Fruit fly (Drosophila melanogaster) whole organism, embryonic: ENCODE results near the gene CG31778.

Experiments used
- Atf6 ChIP-seq: fragments of 200-800 bp; sonication (Bioruptor generic); IDR thresholded peaks from 2 replicates; pipeline ENCODE4 v1.3.6; 2022; ENCODE audit warnings: missing biosample characterization, missing genetic modification characterization
- BEAF-32 ChIP-seq: fragments of 200-800 bp; sonication (Bioruptor generic); optimal IDR thresholded peaks from 3 replicates; lab custom pipeline; 2017; ENCODE audit warnings: missing biosample characterization, missing genetic modification characterization, mild to moderate bottlenecking, moderate library complexity, missing genetic modification reagents
- CG10462 ChIP-seq: fragments of 200-800 bp; sonication (Bioruptor generic); optimal IDR thresholded peaks from 2 replicates; lab custom pipeline; 2016; ENCODE audit warnings: missing biosample characterization, missing genetic modification characterization
- CG10959 ChIP-seq: fragments of 200-800 bp; sonication (Bioruptor generic); IDR thresholded peaks from 2 replicates; pipeline ENCODE4 v1.3.6; 2022; ENCODE audit warnings: missing biosample characterization, missing genetic modification characterization
- CG11085 ChIP-seq: fragments of 200-800 bp; sonication (Bioruptor generic); IDR thresholded peaks from 2 replicates; pipeline ENCODE4 v1.3.6; 2022; ENCODE audit warnings: missing biosample characterization, missing genetic modification characterization
- CG12155 ChIP-seq: fragments of 200-800 bp; sonication (Bioruptor generic); optimal IDR thresholded peaks from 3 replicates; lab custom pipeline; 2016; ENCODE audit warnings: missing biosample characterization, missing genetic modification characterization
- CG12942 ChIP-seq: fragments of 200-800 bp; sonication (Bioruptor generic); optimal IDR thresholded peaks from 3 replicates; lab custom pipeline; 2016; ENCODE audit warnings: missing biosample characterization, missing genetic modification characterization
- CG13424 ChIP-seq: fragments of 200-800 bp; sonication (Bioruptor generic); optimal IDR thresholded peaks from 2 replicates; lab custom pipeline; 2019; ENCODE audit warnings: missing biosample characterization, mild to moderate bottlenecking, missing genetic modification characterization, moderate library complexity
- CG14014 ChIP-seq: fragments of 200-800 bp; sonication (Bioruptor generic); IDR thresholded peaks from 2 replicates; pipeline ENCODE4 v1.3.6; 2022; ENCODE audit warnings: missing biosample characterization, missing genetic modification characterization
- CG15269 ChIP-seq: fragments of 200-800 bp; sonication (Bioruptor generic); optimal IDR thresholded peaks from 2 replicates; lab custom pipeline; 2018; ENCODE audit warnings: missing biosample characterization, mild to moderate bottlenecking, missing genetic modification characterization, moderate library complexity
- CG15696 ChIP-seq: fragments of 200-800 bp; sonication (Bioruptor generic); optimal IDR thresholded peaks from 2 replicates; lab custom pipeline; 2019; ENCODE audit warnings: missing biosample characterization, mild to moderate bottlenecking, missing genetic modification characterization, moderate library complexity
- CG2678 ChIP-seq: fragments of 200-800 bp; sonication (Bioruptor generic); optimal IDR thresholded peaks from 3 replicates; lab custom pipeline; 2019; ENCODE audit warnings: missing biosample characterization, mild to moderate bottlenecking, missing genetic modification characterization, moderate library complexity
- CG30403 ChIP-seq: fragments of 200-800 bp; sonication (Bioruptor generic); optimal IDR thresholded peaks from 3 replicates; lab custom pipeline; 2016; ENCODE audit warnings: missing biosample characterization, missing genetic modification characterization
- CG31441 ChIP-seq: fragments of 200-800 bp; sonication (Bioruptor generic); IDR thresholded peaks from 2 replicates; pipeline ENCODE4 v1.3.6; 2022; ENCODE audit warnings: missing biosample characterization, missing genetic modification characterization
- CG34376 ChIP-seq: fragments of 200-800 bp; sonication (Bioruptor generic); optimal IDR thresholded peaks from 2 replicates; lab custom pipeline; 2018; ENCODE audit warnings: missing biosample characterization, mild to moderate bottlenecking, missing genetic modification characterization
- CG6175 ChIP-seq: fragments of 200-800 bp; sonication (Bioruptor generic); IDR thresholded peaks from 3 replicates; pipeline ENCODE4 v1.3.6; 2022; ENCODE audit warnings: missing biosample characterization, missing genetic modification characterization
- CG6854 ChIP-seq: fragments of 200-800 bp; sonication (Bioruptor generic); optimal IDR thresholded peaks from 3 replicates; lab custom pipeline; 2017; ENCODE audit warnings: missing biosample characterization, mild to moderate bottlenecking, missing genetic modification characterization
- CG7839 ChIP-seq: fragments of 200-800 bp; sonication (Bioruptor generic); optimal IDR thresholded peaks from 3 replicates; lab custom pipeline; 2018; ENCODE audit warnings: missing biosample characterization, mild to moderate bottlenecking, missing genetic modification characterization, moderate library complexity
- CG8089 ChIP-seq: fragments of 200-800 bp; sonication (Bioruptor generic); optimal IDR thresholded peaks from 3 replicates; lab custom pipeline; 2016; ENCODE audit warnings: missing biosample characterization, missing genetic modification characterization
- CG8359 ChIP-seq: fragments of 200-800 bp; sonication (Bioruptor generic); optimal IDR thresholded peaks from 2 replicates; lab custom pipeline; 2017; ENCODE audit warnings: missing biosample characterization, mild to moderate bottlenecking, missing genetic modification characterization, borderline replicate concordance
- CHES-1-like ChIP-seq: fragments of 200-800 bp; sonication (Bioruptor generic); optimal IDR thresholded peaks from 2 replicates; lab custom pipeline; 2016; ENCODE audit warnings: missing biosample characterization, missing genetic modification characterization
- Dad ChIP-seq: fragments of 200-800 bp; sonication (Bioruptor generic); optimal IDR thresholded peaks from 3 replicates; lab custom pipeline; 2016; ENCODE audit warnings: missing biosample characterization, missing genetic modification characterization
- Dp ChIP-seq: fragments of 200-800 bp; sonication (Bioruptor generic); optimal IDR thresholded peaks from 2 replicates; lab custom pipeline; 2018; ENCODE audit warnings: missing biosample characterization, mild to moderate bottlenecking, missing genetic modification characterization, moderate library complexity
- Fer2 ChIP-seq: fragments of 200-800 bp; sonication (Bioruptor generic); optimal IDR thresholded peaks from 2 replicates; lab custom pipeline; 2018; ENCODE audit warnings: missing biosample characterization, mild to moderate bottlenecking, missing genetic modification characterization, moderate library complexity
- Fer3 ChIP-seq: fragments of 200-800 bp; sonication (Bioruptor generic); optimal IDR thresholded peaks from 2 replicates; lab custom pipeline; 2018; ENCODE audit warnings: missing biosample characterization, mild to moderate bottlenecking, missing genetic modification characterization, moderate library complexity
- H15 ChIP-seq: fragments of 200-800 bp; sonication (Bioruptor generic); IDR thresholded peaks from 3 replicates; pipeline ENCODE4 v1.3.6; 2022; ENCODE audit warnings: missing biosample characterization, missing genetic modification characterization
- HHEX ChIP-seq: fragments of 200-800 bp; sonication (Bioruptor generic); optimal IDR thresholded peaks from 3 replicates; lab custom pipeline; 2017; ENCODE audit warnings: missing biosample characterization, mild to moderate bottlenecking, missing genetic modification characterization, missing genetic modification reagents
- Hr78 ChIP-seq, 2 experiments: fragments of 200-800 bp in 1 of 2; fragments of >200 bp in 1 of 2; sonication (Bioruptor generic) in 1 of 2; optimal IDR thresholded peaks; 2 replicates each; lab custom pipeline; 2017 to 2019; ENCODE audit warnings: missing biosample characterization in 2 of 2, missing genetic modification characterization in 2 of 2, mild to moderate bottlenecking in 1 of 2, moderate library complexity in 1 of 2
- Lim3 ChIP-seq: fragments of 200-800 bp; sonication (Bioruptor generic); IDR thresholded peaks from 2 replicates; pipeline ENCODE4 v1.3.6; 2022; ENCODE audit warnings: missing biosample characterization, missing genetic modification characterization
- Meics ChIP-seq: fragments of 200-800 bp; sonication (Bioruptor generic); optimal IDR thresholded peaks from 2 replicates; lab custom pipeline; 2017; ENCODE audit warnings: missing biosample characterization, mild to moderate bottlenecking, missing genetic modification characterization
- NK7.1 ChIP-seq: fragments of 200-800 bp; sonication (Bioruptor generic); optimal IDR thresholded peaks from 3 replicates; lab custom pipeline; 2016; ENCODE audit warnings: missing biosample characterization, missing genetic modification characterization
- Oli ChIP-seq: fragments of 200-800 bp; sonication (Bioruptor generic); optimal IDR thresholded peaks from 2 replicates; lab custom pipeline; 2018; ENCODE audit warnings: missing biosample characterization, mild to moderate bottlenecking, missing genetic modification characterization, moderate library complexity
- Sox102F ChIP-seq: fragments of 200-800 bp; sonication (Bioruptor generic); optimal IDR thresholded peaks from 2 replicates; lab custom pipeline; 2018; ENCODE audit warnings: missing biosample characterization, mild to moderate bottlenecking, missing genetic modification characterization, moderate library complexity
- Usf ChIP-seq: fragments of 200-800 bp; sonication (Bioruptor generic); optimal IDR thresholded peaks from 2 replicates; lab custom pipeline; 2017; ENCODE audit warnings: missing genotype, missing biosample characterization, missing genetic modification characterization
- Xbp1 ChIP-seq: fragments of 200-800 bp; sonication (Bioruptor generic); optimal IDR thresholded peaks from 3 replicates; lab custom pipeline; 2016; ENCODE audit warnings: missing biosample characterization, mild to moderate bottlenecking, missing genetic modification characterization
- abd-A ChIP-seq: fragments of 200-800 bp; sonication (Bioruptor generic); optimal IDR thresholded peaks from 3 replicates; lab custom pipeline; 2019; ENCODE audit warnings: missing biosample characterization, mild to moderate bottlenecking, missing genetic modification characterization, moderate library complexity
- btn ChIP-seq: fragments of 200-800 bp; sonication (Bioruptor generic); optimal IDR thresholded peaks from 2 replicates; lab custom pipeline; 2016; ENCODE audit warnings: missing biosample characterization, missing genetic modification characterization
- cg ChIP-seq: fragments of 200-800 bp; sonication (Bioruptor generic); optimal IDR thresholded peaks from 3 replicates; lab custom pipeline; 2019; ENCODE audit warnings: missing biosample characterization, mild to moderate bottlenecking, missing genetic modification characterization, moderate library complexity
- cwo ChIP-seq: fragments of 200-800 bp; sonication (Bioruptor generic); optimal IDR thresholded peaks from 3 replicates; lab custom pipeline; 2017; ENCODE audit warnings: missing biosample characterization, missing genetic modification characterization, mild to moderate bottlenecking, moderate library complexity, missing genetic modification reagents
- dmrt99B ChIP-seq: fragments of 200-800 bp; sonication (Bioruptor generic); optimal IDR thresholded peaks from 2 replicates; lab custom pipeline; 2018; ENCODE audit warnings: missing biosample characterization, mild to moderate bottlenecking, missing genetic modification characterization, moderate library complexity
- dysf ChIP-seq: fragments of 200-800 bp; sonication (Bioruptor generic); IDR thresholded peaks from 3 replicates; pipeline ENCODE4 v1.3.6; 2022; ENCODE audit warnings: missing biosample characterization, missing genetic modification characterization
- gce ChIP-seq: fragments of 200-800 bp; sonication (Bioruptor generic); IDR thresholded peaks from 3 replicates; pipeline ENCODE4 v1.3.6; 2022; ENCODE audit warnings: missing biosample characterization, missing genetic modification characterization
- hkb ChIP-seq, 2 experiments: fragments of 200-800 bp in 1 of 2; fragments of >200 bp in 1 of 2; sonication (Bioruptor generic) in 1 of 2; IDR thresholded peaks in 1 of 2; optimal IDR thresholded peaks in 1 of 2; 2 replicates each; pipeline versions ENCODE4 v1.3.6 to Lab custom; 2017 to 2022; ENCODE audit warnings: missing biosample characterization in 1 of 2, missing genetic modification characterization in 1 of 2
- ken ChIP-seq: fragments of 200-800 bp; sonication (Bioruptor generic); IDR thresholded peaks from 3 replicates; pipeline ENCODE4 v1.3.6; 2022; ENCODE audit warnings: missing biosample characterization, missing genetic modification characterization
- knrl ChIP-seq: fragments of 200-800 bp; sonication (Bioruptor generic); IDR thresholded peaks from 3 replicates; pipeline ENCODE4 v1.3.6; 2022; ENCODE audit warnings: missing biosample characterization, missing genetic modification characterization; ENCODE audit not compliant: partially characterized antibody
- lab ChIP-seq: fragments of 200-800 bp; sonication (Bioruptor generic); optimal IDR thresholded peaks from 3 replicates; lab custom pipeline; 2017; ENCODE audit warnings: missing biosample characterization, missing genetic modification characterization, mild to moderate bottlenecking, moderate library complexity, missing genetic modification reagents
- maf-S ChIP-seq: fragments of 200-800 bp; sonication (Bioruptor generic); optimal IDR thresholded peaks from 2 replicates; lab custom pipeline; 2016; ENCODE audit warnings: missing biosample characterization, missing genetic modification characterization
- sc ChIP-seq, 3 experiments: fragments of >200 bp in 2 of 3; fragments of 200-800 bp in 1 of 3; sonication (Bioruptor generic) in 1 of 3; optimal IDR thresholded peaks; 2 replicates in 2 of 3; 3 replicates in 1 of 3; lab custom pipeline; 2017; ENCODE audit warnings: mild to moderate bottlenecking in 1 of 3, missing biosample characterization in 1 of 3, missing genetic modification characterization in 1 of 3, missing genetic modification reagents in 1 of 3
- slou ChIP-seq: fragments of 200-800 bp; sonication (Bioruptor generic); optimal IDR thresholded peaks from 3 replicates; lab custom pipeline; 2016; ENCODE audit warnings: missing biosample characterization, missing genetic modification characterization

CG31778 gene

DNA sequence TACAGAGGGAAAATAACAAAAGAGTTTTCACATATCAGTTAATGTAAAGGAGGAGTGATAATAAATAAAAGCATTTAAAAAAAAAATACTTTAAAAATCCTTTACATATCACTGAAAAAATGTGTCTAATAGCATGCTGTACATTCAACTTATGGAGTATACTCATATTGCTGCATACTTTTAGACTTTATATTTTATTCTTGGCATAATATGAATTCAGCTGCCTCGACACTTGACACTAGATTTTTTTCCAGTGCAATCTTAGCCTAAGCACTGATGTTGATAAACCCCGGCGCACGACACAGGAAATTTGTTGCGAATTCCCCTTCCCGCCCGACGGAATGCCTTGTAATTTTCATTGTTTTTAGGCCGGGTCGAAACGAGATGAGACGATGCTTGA lies 35.2 kb upstream of the CG31778 start (continued):
- TF ChIP-seq btn (GFP tag; lab: Kevin White, UChicago) (no peak), Sox102F (GFP tag; lab: Kevin White, UChicago) (peak; percentile 29), Hr78 (GFP tag; optimal IDR thresholded peaks at IDR 0.05; lab: Kevin White, UChicago) (no peak), CG11085 (GFP tag; lab: Robert Waterston, UW) (no peak), CG8359 (GFP tag; lab: Kevin White, UChicago) (no peak), CG31441 (GFP tag; lab: Robert Waterston, UW) (no peak; the same call in 1 of the 2 replicates), Fer2 (tag; lab: Kevin White, UChicago) (no peak), cg (GFP tag; lab: Kevin White, UChicago) (no peak), Xbp1 (GFP tag; lab: Kevin White, UChicago) (peak; percentile 17), NK7.1 (GFP tag; lab: Kevin White, UChicago) (no peak), hkb (optimal IDR thresholded peaks at IDR 0.05; lab: Kevin White, UChicago) (no peak), hkb (GFP tag; IDR thresholded peaks at IDR 0.05; lab: Robert Waterston, UW) (no peak), CG7839 (tag; lab: Kevin White, UChicago) (peak; percentile 46), Meics (GFP tag; lab: Kevin White, UChicago) (peak; percentile 37), CG2678 (tag; lab: Kevin White, UChicago) (peak; percentile 62), CG14014 (GFP tag; lab: Robert Waterston, UW) (no peak), CHES-1-like (GFP tag; lab: Kevin White, UChicago) (no peak), BEAF-32 (GFP tag; lab: Kevin White, UChicago) (no peak), dysf (GFP tag; lab: Robert Waterston, UW) (no peak), CG13424 (tag; lab: Kevin White, UChicago) (peak; percentile 19), Lim3 (GFP tag; lab: Robert Waterston, UW) (no peak), dmrt99B (tag; lab: Kevin White, UChicago) (peak; percentile 40), Dad (no peak), maf-S (no peak), lab (GFP tag; lab: Kevin White, UChicago) (peak; percentile 62), knrl (GFP tag; lab: Robert Waterston, UW) (no peak), gce (GFP tag; lab: Robert Waterston, UW) (no peak), Oli (tag; lab: Kevin White, UChicago) (peak; percentile 35), CG6175 (GFP tag; lab: Robert Waterston, UW) (no peak), CG12942 (GFP tag; lab: Kevin White, UChicago) (no peak), abd-A (tag; lab: Kevin White, UChicago) (peak; percentile 25), CG8089 (GFP tag; lab: Kevin White, UChicago) (no peak), CG12155 (GFP tag; lab: Kevin White, UChicago) (no peak), sc (optimal IDR thresholded peaks at IDR 0.05; lab: Kevin White, UChicago) (no peak), sc (GFP tag; optimal IDR thresholded peaks at IDR 0.05; lab: Kevin White, UChicago) (no peak), CG15269 (tag; lab: Kevin White, UChicago) (peak; percentile 29), H15 (no peak), cwo (peak; percentile 12), CG10462 (GFP tag; lab: Kevin White, UChicago) (no peak), Fer3 (tag; lab: Kevin White, UChicago) (peak; percentile 12), CG34376 (GFP tag; lab: Kevin White, UChicago) (no peak), Usf (GFP tag; lab: Kevin White, UChicago) (no peak), CG30403 (GFP tag; lab: Kevin White, UChicago) (peak; percentile 7), slou (GFP tag; lab: Kevin White, UChicago) (peak; percentile 3), Dp (GFP tag; lab: Kevin White, UChicago) (no peak), CG6854 (no peak), ken (GFP tag; lab: Robert Waterston, UW) (no peak), CG10959 (GFP tag; lab: Robert Waterston, UW) (no peak), CG15696 (tag; lab: Kevin White, UChicago) (no peak), HHEX (GFP tag; lab: Kevin White, UChicago) (peak; percentile 6), Atf6 (0 out of 2 replicates have a peak, but pooled peaks have one; percentile 22)
